Worm (Caenorhabditis elegans) whole organism, L1 larva: ENCODE results near the gene oig-1.

Source experiments
- ceh-82 ChIP-seq, 3 experiments: fragments of 150-350 bp in 1 of 3; sonication (generic microtip) in 2 of 3; optimal IDR thresholded peaks; 2 replicates each; lab custom pipeline; 2014 to 2017; ENCODE audit warnings: missing biosample characterization in 3 of 3, missing genetic modification characterization in 3 of 3
- ces-1 ChIP-seq: fragments of 150-350 bp; optimal IDR thresholded peaks from 2 replicates; lab custom pipeline; 2014; ENCODE audit warnings: missing biosample characterization, missing genetic modification reagents, missing genetic modification characterization
- jun-1 ChIP-seq: fragments of 150-350 bp; optimal IDR thresholded peaks from 2 replicates; lab custom pipeline; 2014; ENCODE audit warnings: missing biosample characterization, missing genetic modification reagents, missing genetic modification characterization
- mep-1 ChIP-seq: fragments of 150-350 bp; optimal IDR thresholded peaks from 2 replicates; lab custom pipeline; 2014; ENCODE audit warnings: missing biosample characterization, missing genetic modification characterization
- sup-37 ChIP-seq: fragments of 200-800 bp; sonication (Bioruptor generic); optimal IDR thresholded peaks from 2 replicates; lab custom pipeline; 2018; ENCODE audit warnings: mild to moderate bottlenecking, missing genetic modification characterization, missing compliant biosample characterization

DNA sequence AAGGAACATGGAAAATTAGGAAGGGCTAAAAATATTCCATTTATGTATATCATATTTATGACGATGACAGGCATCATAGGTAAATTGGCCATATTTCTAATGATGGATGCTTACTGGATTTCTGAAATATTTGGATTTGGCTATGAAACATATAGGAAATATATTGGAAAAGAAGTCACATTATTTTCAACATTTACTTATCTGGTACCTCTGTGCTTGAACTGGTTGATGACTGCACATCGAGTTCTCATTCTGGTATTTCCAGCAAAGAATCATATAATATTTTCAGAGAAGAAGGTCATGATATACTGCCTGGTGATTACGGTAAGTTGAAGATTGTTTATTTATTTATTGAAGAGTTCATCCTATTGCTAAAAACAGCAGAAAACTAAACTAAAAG lies 7.2 kb upstream of the oig-1 start, which contains the start of gene srxa-5:
- TF ChIP-seq ceh-82 (tag; optimal IDR thresholded peaks at IDR 0.05; lab: Kevin White, UChicago) (no peak), sup-37 (GFP tag; lab: Kevin White, UChicago) (no peak), mep-1 (tag; lab: Kevin White, UChicago) (no peak), ces-1 (no peak), jun-1 (tag; lab: Kevin White, UChicago) (no peak)
